Fruit fly (Drosophila melanogaster): ENCODE measurements around the gene CG7768.
A peak's percentile ranks its signal among the peaks of the same experiment; 100 is the strongest.

The CG7768 gene

dm6 chr3L:14190625-14191475 is 27.2 kb upstream of the CG7768 start, which contains the start of gene nuf (continued):
- TF ChIP-seq HLH4C (GFP tag; IDR thresholded peaks at IDR 0.05; ENCODE audit: partially characterized antibody), result 0 out of 3 replicates have a peak, but pooled peaks have one; percentile 52
- TF ChIP-seq C15 (GFP tag; IDR thresholded peaks at IDR 0.05), result no peak
- TF ChIP-seq CG10565 (GFP tag; optimal IDR thresholded peaks at IDR 0.05), result no peak
- TF ChIP-seq Drgx (GFP tag; IDR thresholded peaks at IDR 0.05), result peak; percentile 18; the same call in 1 of the 2 replicates
- peak in 1 of 2 experiments; percentile 50 for TF ChIP-seq eve (GFP tag; optimal IDR thresholded peaks at IDR 0.05)
- peak; percentile 49 for TF ChIP-seq CG9727 (GFP tag; optimal IDR thresholded peaks at IDR 0.05)
- TF ChIP-seq CG10654 (GFP tag; optimal IDR thresholded peaks at IDR 0.05), result no peak
- TF ChIP-seq CG34422 (GFP tag; IDR thresholded peaks at IDR 0.05), result peak; percentile 73; the same call in 2 of the 3 replicates
- TF ChIP-seq CG33213 (GFP tag; optimal IDR thresholded peaks at IDR 0.05), result peak; percentile 80
- peak; percentile 51 for TF ChIP-seq kni (GFP tag; optimal IDR thresholded peaks at IDR 0.05)
- TF ChIP-seq lmd (GFP tag; IDR thresholded peaks at IDR 0.05), result no peak
- TF ChIP-seq Bgb (GFP tag; IDR thresholded peaks at IDR 0.05; ENCODE audit: partially characterized antibody), result peak; percentile 64
- no peak for TF ChIP-seq ERR (GFP tag; optimal IDR thresholded peaks at IDR 0.05)
- peak; percentile 7 for TF ChIP-seq Max (GFP tag; optimal IDR thresholded peaks at IDR 0.05)
- no peak; the same call in 1 of the 2 replicates for TF ChIP-seq CG11696 (GFP tag; IDR thresholded peaks at IDR 0.05)
- TF ChIP-seq CG6813 (GFP tag; optimal IDR thresholded peaks at IDR 0.05), result peak; percentile 78
- peak; percentile 6 for TF ChIP-seq dm (GFP tag; optimal IDR thresholded peaks at IDR 0.05)
- TF ChIP-seq Neu2 (GFP tag; optimal IDR thresholded peaks at IDR 0.05; ENCODE audit: borderline replicate concordance), result no peak
- peak; percentile 29; the same call in 1 of the 2 replicates for TF ChIP-seq sob (GFP tag; IDR thresholded peaks at IDR 0.05)
- TF ChIP-seq CG3407 (GFP tag; optimal IDR thresholded peaks at IDR 0.05), result peak; percentile 8
- no peak for TF ChIP-seq CG1647 (GFP tag; optimal IDR thresholded peaks at IDR 0.05)
- TF ChIP-seq fd64A (GFP tag; optimal IDR thresholded peaks at IDR 0.05), result peak; percentile 55
- no peak for TF ChIP-seq Aef1 (GFP tag; IDR thresholded peaks at IDR 0.05)
- TF ChIP-seq jumu (GFP tag; optimal IDR thresholded peaks at IDR 0.05), result no peak
- TF ChIP-seq ken (GFP tag; IDR thresholded peaks at IDR 0.05), result 0 out of 3 replicates have a peak, but pooled peaks have one; percentile 32
- no peak for TF ChIP-seq CG8359 (GFP tag; optimal IDR thresholded peaks at IDR 0.05; ENCODE audit: borderline replicate concordance)
- peak; percentile 24 for TF ChIP-seq CG14710 (tag; optimal IDR thresholded peaks at IDR 0.05)
- no peak for TF ChIP-seq TFAM (GFP tag; optimal IDR thresholded peaks at IDR 0.05)
- TF ChIP-seq wdn (GFP tag; IDR thresholded peaks at IDR 0.05), result no peak; the same call in 1 of the 2 replicates
- peak; percentile 11 for TF ChIP-seq CG4707 (GFP tag; optimal IDR thresholded peaks at IDR 0.05)
- no peak for TF ChIP-seq NK7.1 (GFP tag; optimal IDR thresholded peaks at IDR 0.05)
- TF ChIP-seq CG17385 (GFP tag; optimal IDR thresholded peaks at IDR 0.05), result peak; percentile 62
- TF ChIP-seq CG17361 (GFP tag; IDR thresholded peaks at IDR 0.05), result no peak; the same call in 2 of the 3 replicates
- no peak for TF ChIP-seq CG12104 (GFP tag; optimal IDR thresholded peaks at IDR 0.05)
- TF ChIP-seq CG3163 (GFP tag; optimal IDR thresholded peaks at IDR 0.05), result peak; percentile 33
- no peak for TF ChIP-seq emc (GFP tag; optimal IDR thresholded peaks at IDR 0.05)
- TF ChIP-seq CG15479 (GFP tag; optimal IDR thresholded peaks at IDR 0.05), result peak; percentile 85
- no peak for TF ChIP-seq ssp (GFP tag; IDR thresholded peaks at IDR 0.05)
- peak in 1 of 2 experiments; percentile 7 for TF ChIP-seq Hr78 (GFP tag; optimal IDR thresholded peaks at IDR 0.05)
- TF ChIP-seq CG7271 (tag; optimal IDR thresholded peaks at IDR 0.05), result peak; percentile 29
- TF ChIP-seq gem (tag; optimal IDR thresholded peaks at IDR 0.05), result no peak
- TF ChIP-seq onecut (GFP tag; IDR thresholded peaks at IDR 0.05), result peak; percentile 54
- TF ChIP-seq CG9797 (GFP tag; optimal IDR thresholded peaks at IDR 0.05), result peak; percentile 71
- no peak for TF ChIP-seq hth (optimal IDR thresholded peaks at IDR 0.05)
- peak; percentile 48 for TF ChIP-seq stwl (tag; optimal IDR thresholded peaks at IDR 0.05)
- no peak for TF ChIP-seq CG11247 (GFP tag; IDR thresholded peaks at IDR 0.05)
- peak; percentile 59 for TF ChIP-seq CG13296 (GFP tag; optimal IDR thresholded peaks at IDR 0.05)
- peak; percentile 44 for TF ChIP-seq CG15514 (GFP tag; optimal IDR thresholded peaks at IDR 0.05)

Data from whole organism, embryonic.